Worm (Caenorhabditis elegans): ENCODE measurements around the gene Y39B6A.42.

DNA sequence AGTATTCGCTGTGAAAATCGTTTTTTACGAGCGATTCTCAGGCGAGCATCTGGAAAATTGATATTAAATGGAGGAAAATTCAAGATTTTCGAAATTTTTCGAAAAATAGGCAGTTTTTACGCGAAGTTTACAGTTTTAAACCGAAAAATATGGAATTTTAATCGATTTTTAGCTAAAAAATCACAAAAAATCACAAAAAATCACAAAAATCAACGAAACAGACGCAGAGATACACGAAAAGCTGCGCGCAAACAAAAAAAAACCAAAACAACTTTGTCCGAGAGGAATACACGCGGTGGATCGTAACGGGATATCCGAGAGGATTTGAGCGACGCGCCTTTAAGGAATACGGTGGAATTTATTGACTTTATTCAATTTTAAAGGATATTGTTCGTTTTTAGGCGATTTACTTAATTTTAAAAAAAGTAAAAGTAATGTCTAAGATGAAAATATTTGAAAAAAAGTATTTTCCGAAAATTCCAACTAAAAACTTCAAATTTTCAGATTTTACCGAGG, at the start of gene Y39B6A.42:
- TF ChIP-seq nfya-1 (tag; optimal IDR thresholded peaks at IDR 0.05) = no peak
- TF ChIP-seq fkh-10 (GFP tag; optimal IDR thresholded peaks at IDR 0.05) = no peak
- TF ChIP-seq tbx-7 (tag; optimal IDR thresholded peaks at IDR 0.05) = no peak
- no peak for TF ChIP-seq ceh-34 (tag; optimal IDR thresholded peaks at IDR 0.05)
- TF ChIP-seq ama-1 (optimal IDR thresholded peaks at IDR 0.05) = no peak
- TF ChIP-seq ets-4 (tag; optimal IDR thresholded peaks at IDR 0.05) = no peak
- TF ChIP-seq eyg-1 (tag; optimal IDR thresholded peaks at IDR 0.05) = no peak
- no peak for TF ChIP-seq pha-2 (tag; optimal IDR thresholded peaks at IDR 0.05)
- no peak for TF ChIP-seq elt-2 (tag; optimal IDR thresholded peaks at IDR 0.05)
